Worm (Caenorhabditis elegans) whole organism, young adult: ENCODE data around the gene C34B4.2.

Source experiments
- F33H1.4 ChIP-seq: fragments of 200-800 bp; sonication (Bioruptor generic); IDR thresholded peaks from 2 replicates; pipeline ENCODE4 v1.3.6; 2022; ENCODE audit warnings: missing genetic modification reagents, missing genetic modification characterization, missing compliant biosample characterization
- Y53G8AR.9 ChIP-seq: fragments of 200-800 bp; sonication (Bioruptor generic); conservative IDR thresholded peaks from 2 replicates; pipeline ENCODE4 v1.3.6; 2022; ENCODE audit warnings: missing genetic modification reagents, missing genetic modification characterization, missing compliant biosample characterization
- Y79H2A.3 ChIP-seq: fragments of 200-800 bp; sonication (Bioruptor generic); conservative IDR thresholded peaks from 2 replicates; pipeline ENCODE4 v1.3.6; 2022; ENCODE audit warnings: missing genetic modification reagents, missing genetic modification characterization, missing compliant biosample characterization
- ceh-27 ChIP-seq: fragments of 200-800 bp; sonication (Bioruptor generic); optimal IDR thresholded peaks from 2 replicates; lab custom pipeline; 2018; ENCODE audit warnings: mild to moderate bottlenecking, missing genetic modification characterization, moderate library complexity, missing compliant biosample characterization
- dox-1 ChIP-seq: fragments of 200-800 bp; sonication (Bioruptor generic); IDR thresholded peaks from 2 replicates; pipeline ENCODE4 v1.3.6; 2022; ENCODE audit warnings: missing genetic modification reagents, missing genetic modification characterization, missing compliant biosample characterization
- tbp1 ChIP-seq: fragments of 200-800 bp; sonication (Bioruptor generic); optimal IDR thresholded peaks from 2 replicates; lab custom pipeline; 2018; ENCODE audit warnings: mild to moderate bottlenecking, missing genetic modification characterization, missing compliant biosample characterization
- tbx-9 ChIP-seq: sonication (generic microtip); optimal IDR thresholded peaks from 2 replicates; lab custom pipeline; 2016; ENCODE audit warnings: borderline replicate concordance, missing genetic modification characterization, inconsistent platforms, missing compliant biosample characterization
- tlf-1 ChIP-seq: fragments of 200-800 bp; sonication (Bioruptor generic); optimal IDR thresholded peaks from 2 replicates; lab custom pipeline; 2018; ENCODE audit warnings: mild to moderate bottlenecking, missing genetic modification characterization, missing compliant biosample characterization
- zfh-2 ChIP-seq: fragments of 200-800 bp; sonication (Bioruptor generic); conservative IDR thresholded peaks from 2 replicates; pipeline ENCODE4 v1.3.6; 2022; ENCODE audit warnings: missing genetic modification reagents, missing genetic modification characterization, missing compliant biosample characterization

DNA sequence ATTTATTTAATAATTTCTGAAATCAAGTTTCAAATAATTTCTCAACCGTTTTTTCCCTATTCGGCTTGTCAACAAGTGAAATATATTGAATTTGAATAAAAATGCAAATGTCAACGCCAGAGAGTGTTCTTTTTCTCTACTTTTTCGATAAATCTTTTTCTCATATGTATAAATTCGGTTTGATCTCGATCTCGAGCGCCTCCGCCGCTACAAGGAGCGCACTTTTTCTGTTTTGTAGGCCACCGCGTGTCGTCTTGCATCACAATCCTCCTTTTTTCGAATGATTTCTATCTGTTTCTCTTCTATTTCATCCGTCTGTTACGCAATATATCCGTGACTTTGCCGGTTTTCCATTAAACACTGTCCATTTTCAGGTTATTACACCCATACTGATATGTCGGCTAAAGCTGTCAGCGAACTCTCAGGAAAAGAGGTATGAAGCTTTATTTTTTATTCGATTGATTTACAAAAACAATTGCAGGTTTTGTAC, 33.3 kb downstream of the C34B4.2 start, which contains the start of gene acly-2:
- TF ChIP-seq zfh-2, result no peak
- no peak for TF ChIP-seq Y79H2A.3 (GFP tag; lab: Robert Waterston, UW)
- no peak for TF ChIP-seq ceh-27 (GFP tag; lab: Kevin White, UChicago)
- no peak for TF ChIP-seq tbx-9 (tag; lab: Kevin White, UChicago)
- TF ChIP-seq F33H1.4 (GFP tag; lab: Robert Waterston, UW), result no peak
- no peak for TF ChIP-seq tlf-1
- no peak for TF ChIP-seq Y53G8AR.9 (GFP tag; lab: Robert Waterston, UW)
- TF ChIP-seq tbp1 (GFP tag; lab: Kevin White, UChicago), result no peak
- TF ChIP-seq dox-1 (GFP tag; lab: Robert Waterston, UW), result no peak
